Worm (Caenorhabditis elegans) whole organism, L4/young adult: ENCODE results near the gene tsp-11.
A peak's percentile ranks its signal among the peaks of the same experiment; 100 is the strongest.

Experiments used
- W03F9.2 ChIP-seq: fragments of 150-350 bp; optimal IDR thresholded peaks from 2 replicates; lab custom pipeline; 2014; ENCODE audit warnings: missing biosample characterization, missing genetic modification characterization
- dao-5 ChIP-seq: sonication (generic microtip); optimal IDR thresholded peaks from 2 replicates; lab custom pipeline; 2016; ENCODE audit warnings: missing genotype, missing genetic modification characterization, moderate library complexity, missing compliant biosample characterization
- him-1 ChIP-seq: sonication (generic microtip); optimal IDR thresholded peaks from 2 replicates; lab custom pipeline; 2016; ENCODE audit warnings: missing genotype, missing genetic modification reagents, missing genetic modification characterization, missing compliant biosample characterization

tsp-11 gene

DNA sequence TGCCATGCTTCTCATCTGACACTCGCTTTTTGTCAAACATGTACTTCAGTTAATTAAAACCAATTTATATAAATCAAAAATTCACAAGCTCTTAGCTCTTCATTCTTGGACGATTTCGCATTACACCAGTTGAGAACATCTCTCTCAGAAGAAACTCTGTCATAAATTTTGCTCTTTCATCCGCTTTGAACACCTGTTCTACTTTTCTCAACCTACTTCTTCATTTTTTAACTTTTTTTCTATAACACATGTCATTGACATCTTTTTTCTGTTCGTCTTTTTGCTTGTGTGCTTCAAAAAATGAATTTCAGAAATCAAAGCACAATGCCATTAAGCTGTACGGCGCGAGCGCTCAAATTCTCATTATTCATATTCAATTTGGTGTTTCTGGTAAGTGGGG lies at the start of gene tsp-11:
Gene tsp-11 (plus strand): TSS at position 301 of the 400 bp plus-strand sequence.
- TF ChIP-seq him-1 (tag; lab: Kevin White, UChicago) (no peak), dao-5 (no peak), W03F9.2 (tag; lab: Kevin White, UChicago) (no peak)

DNA sequence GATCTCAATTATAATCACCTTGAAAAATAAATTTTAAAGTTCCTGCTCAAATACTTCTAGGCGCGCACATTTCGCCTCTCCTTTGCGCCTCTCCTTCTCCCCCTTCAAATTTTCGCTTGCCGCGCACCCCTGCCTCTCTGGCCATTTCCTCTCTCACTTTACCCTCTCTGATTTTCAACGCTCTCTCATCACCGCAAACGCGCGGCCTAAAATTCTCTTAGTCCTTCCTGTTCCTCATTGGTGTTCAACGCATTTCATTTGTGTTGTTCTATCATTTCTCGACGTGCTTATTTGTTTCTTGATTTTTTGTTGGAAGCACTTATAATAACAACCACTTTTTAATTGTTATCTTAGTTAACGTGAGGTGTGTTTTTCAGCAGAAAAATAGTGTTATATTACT lies 49.1 kb upstream of the tsp-11 start, which contains the start of gene C25A11.2:
Gene C25A11.2 (plus strand): TSS at position 238 of the 400 bp plus-strand sequence.
- no peak for TF ChIP-seq him-1 (tag; lab: Kevin White, UChicago)
- no peak for TF ChIP-seq dao-5
- TF ChIP-seq W03F9.2 (tag; lab: Kevin White, UChicago), result no peak

DNA sequence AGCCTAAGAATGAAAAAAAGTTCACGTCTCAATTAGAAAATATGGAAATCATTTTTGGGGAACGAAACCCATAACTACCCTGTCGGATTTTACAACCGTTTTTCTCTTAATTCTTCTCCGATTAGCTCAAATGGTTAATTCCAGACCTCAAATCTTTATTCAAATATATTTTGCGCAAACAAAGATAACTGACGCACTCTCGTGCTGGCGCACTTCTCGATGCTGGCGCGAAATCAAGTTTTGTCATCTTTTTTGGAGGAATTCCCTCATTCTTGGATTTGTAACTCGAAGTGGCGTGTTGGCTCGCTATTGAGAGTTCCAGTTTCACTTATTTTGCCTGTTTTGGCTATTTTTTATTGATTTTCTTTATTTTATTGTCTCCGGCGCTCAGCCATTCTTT lies 45.4 kb upstream of the tsp-11 start:
- TF ChIP-seq him-1 (tag; lab: Kevin White, UChicago) (no peak), dao-5 (no peak), W03F9.2 (tag; lab: Kevin White, UChicago) (no peak)

DNA sequence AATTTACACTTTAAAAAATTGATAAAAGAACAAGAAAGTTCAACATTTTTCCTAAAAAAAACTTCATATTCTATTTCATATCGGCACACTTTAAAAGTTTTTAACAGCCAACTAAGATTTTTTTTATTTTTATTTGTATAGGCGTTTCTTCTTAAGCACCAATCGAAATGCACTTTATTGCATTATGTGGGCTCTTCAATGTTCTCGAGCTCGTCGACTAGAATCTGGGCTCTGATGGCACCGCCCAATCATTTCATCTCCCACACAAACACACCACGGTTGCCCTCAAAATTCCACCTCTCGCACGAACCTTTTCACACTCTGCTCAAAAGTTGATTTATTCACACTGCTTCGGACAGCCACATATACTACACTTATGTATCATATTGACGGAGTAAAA lies 25.6 kb upstream of the tsp-11 start, which contains the start of gene B0563.6:
Gene B0563.6 (plus strand): TSS at position 301 of the 400 bp plus-strand sequence.
- TF ChIP-seq him-1 (tag; lab: Kevin White, UChicago) (no peak), dao-5 (no peak), W03F9.2 (tag; lab: Kevin White, UChicago) (no peak)

DNA sequence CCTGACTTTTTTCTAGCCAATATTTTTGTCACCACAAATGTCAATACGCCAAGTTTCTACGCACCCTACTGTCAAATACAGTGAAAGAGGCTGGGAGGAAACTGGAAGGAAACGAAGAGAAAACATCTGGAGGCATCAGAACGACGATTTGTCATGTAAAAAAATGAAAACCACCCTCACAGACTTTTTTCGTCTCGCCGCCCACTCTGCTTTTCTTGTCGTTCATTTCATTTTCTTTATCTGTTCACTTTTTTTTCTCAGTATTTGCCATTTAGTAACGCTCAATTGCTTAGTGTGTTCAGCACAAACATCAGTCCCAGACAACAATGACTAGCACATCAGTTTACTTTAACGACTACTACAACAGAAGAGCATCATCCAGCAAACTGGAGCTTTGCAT lies 17.1 kb upstream of the tsp-11 start, which contains the start of gene B0563.5:
Gene B0563.5 (plus strand): TSS at position 301 of the 400 bp plus-strand sequence.
- no peak for TF ChIP-seq dao-5
- no peak for TF ChIP-seq W03F9.2 (tag; lab: Kevin White, UChicago)
- no peak for TF ChIP-seq him-1 (tag; lab: Kevin White, UChicago)

DNA sequence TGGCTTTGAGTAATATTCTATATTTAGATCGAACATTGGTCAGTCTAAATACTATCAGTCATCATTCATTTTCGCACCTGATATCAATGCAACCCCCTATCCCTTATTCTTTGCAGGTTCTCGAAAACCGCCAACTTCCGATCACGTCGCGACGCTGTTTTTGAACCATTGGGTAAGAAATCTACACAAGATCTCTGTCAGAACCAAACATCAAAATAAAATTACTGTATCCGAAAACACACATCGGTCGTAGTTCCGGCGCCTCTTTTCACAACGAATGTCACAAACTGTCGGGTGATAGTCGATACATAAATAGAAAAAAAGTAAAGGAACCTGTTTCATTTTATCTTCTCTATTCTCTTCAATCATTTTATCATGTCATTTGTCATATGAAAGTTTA lies 16.0 kb upstream of the tsp-11 start:
- TF ChIP-seq W03F9.2 (tag; lab: Kevin White, UChicago), result no peak
- no peak for TF ChIP-seq him-1 (tag; lab: Kevin White, UChicago)
- no peak for TF ChIP-seq dao-5

DNA sequence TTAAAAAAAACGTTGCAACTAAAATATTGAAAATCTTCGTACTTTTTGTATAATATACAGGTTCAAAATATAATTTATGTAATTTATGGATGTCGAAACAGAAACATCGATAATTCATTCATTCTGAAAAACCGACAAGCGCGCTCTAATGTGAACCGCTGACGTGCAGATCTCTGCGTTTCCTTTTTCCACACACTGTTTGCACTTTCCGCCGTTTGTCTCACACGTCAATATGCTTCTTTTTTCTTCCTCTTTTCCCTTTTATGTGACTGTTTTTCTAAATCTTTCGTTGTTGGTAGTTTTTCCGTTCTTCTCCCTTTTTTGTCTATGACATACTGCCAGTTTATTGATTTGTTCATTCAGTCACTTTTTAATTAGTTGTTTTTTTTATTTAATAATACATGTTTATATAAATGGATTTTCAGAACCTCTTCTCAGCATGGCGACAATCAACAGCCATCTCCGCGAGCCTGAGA lies 12.7 kb upstream of the tsp-11 start, which contains the start of gene tmbi-4:
Gene tmbi-4 (plus strand): TSS at position 426 of the 476 bp plus-strand sequence.
- peak; percentile 28 for TF ChIP-seq W03F9.2 (tag; lab: Kevin White, UChicago)
- TF ChIP-seq him-1 (tag; lab: Kevin White, UChicago), result no peak

DNA sequence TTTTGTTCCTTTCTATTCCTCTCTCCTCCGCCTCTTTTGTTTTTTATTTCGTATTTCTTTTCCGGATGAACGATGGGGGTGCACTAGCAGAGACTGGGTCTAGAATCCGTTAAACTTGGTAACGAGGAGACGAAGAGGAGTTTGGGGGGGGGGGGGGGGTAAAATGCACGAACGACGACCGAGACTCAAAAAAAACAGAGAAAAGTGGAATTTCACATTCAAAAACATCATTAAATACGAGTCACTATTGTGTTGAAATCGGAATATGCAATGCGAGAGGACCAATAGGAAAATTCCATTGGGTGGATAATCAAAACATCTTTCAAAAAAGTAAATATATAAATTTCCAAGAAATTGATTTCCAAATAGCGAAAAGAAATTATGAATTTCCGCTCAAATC lies 8.7 kb upstream of the tsp-11 start, which contains the start of gene B0563.7:
Gene B0563.7 (minus strand): TSS at position 101 of the 400 bp plus-strand sequence.
- TF ChIP-seq him-1 (tag; lab: Kevin White, UChicago), result no peak
- TF ChIP-seq dao-5, result no peak
- no peak for TF ChIP-seq W03F9.2 (tag; lab: Kevin White, UChicago)

DNA sequence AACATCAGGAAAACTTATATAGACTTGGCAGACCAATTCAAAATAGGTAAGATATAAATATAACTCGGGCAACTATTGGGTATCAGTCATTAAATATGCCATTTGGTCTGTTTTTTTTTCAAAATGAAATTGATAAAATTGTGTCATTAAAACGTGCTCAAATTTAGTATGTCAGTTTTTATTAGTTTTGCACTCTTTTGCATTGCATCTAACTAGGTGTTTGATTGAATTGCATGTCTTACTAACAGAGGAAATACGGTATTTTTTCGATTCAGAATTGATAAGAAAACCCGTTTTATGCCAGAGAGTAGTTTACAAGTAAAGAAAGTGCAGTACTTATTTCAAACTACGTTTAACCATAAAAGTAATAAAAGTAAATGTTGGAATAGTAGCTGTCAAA lies 7.2 kb upstream of the tsp-11 start:
- TF ChIP-seq him-1 (tag; lab: Kevin White, UChicago), result no peak
- TF ChIP-seq W03F9.2 (tag; lab: Kevin White, UChicago), result no peak
- TF ChIP-seq dao-5, result no peak

DNA sequence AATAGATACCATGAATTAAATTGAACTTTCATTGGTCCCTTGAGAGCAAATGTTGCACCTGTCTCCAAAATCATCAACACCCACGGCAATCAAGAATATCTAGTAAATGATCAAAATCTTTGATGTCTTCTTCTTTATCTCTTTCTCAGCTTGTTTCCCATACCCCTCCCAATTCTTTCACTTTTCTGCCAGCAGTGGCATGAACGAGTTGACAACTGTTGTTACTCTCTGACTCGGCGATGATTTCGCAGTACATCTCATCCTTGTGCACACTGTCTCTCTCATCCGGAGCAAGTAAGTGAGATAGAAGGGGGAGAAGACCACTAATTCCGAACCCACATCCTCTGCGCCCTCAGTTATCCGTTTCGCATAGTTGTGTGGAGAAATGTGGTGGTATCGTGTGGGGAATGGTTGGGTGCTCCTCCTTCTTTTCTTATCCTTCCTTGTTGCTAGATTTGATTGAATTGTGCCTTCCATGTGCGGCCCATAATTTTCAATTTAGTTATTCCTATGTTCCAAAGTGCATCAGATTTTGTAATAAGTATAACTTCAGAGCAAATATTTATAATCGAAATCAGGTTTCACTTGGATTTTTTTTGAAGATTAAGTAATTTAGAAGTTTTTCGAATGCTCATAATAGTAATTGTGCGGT lies 1.6 kb upstream of the tsp-11 start:
- TF ChIP-seq him-1 (tag; lab: Kevin White, UChicago) (no peak), dao-5 (no peak), W03F9.2 (tag; lab: Kevin White, UChicago) (no peak)

DNA sequence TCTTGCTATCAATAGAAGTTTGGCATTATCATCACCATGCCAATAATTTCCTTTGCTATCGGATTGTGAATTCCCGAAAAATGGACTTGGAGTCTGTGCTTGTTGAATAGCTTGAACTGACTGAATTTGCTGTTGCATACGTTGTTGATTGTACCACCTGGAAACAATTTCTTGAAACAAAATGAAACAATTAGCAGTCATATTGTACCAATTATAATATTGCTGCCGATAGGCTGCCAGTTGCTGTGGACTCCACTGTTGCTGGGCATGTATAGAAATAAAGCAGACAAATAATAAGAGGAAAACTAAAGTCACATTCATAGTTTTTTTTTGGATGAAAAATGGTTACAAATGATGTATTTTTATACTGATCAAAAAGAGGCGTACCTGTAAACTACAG lies 4.0 kb downstream of the tsp-11 start, which contains the start of gene B0563.10:
Gene B0563.10 (minus strand): TSS at position 325 of the 400 bp plus-strand sequence.
- TF ChIP-seq W03F9.2 (tag; lab: Kevin White, UChicago), result no peak

DNA sequence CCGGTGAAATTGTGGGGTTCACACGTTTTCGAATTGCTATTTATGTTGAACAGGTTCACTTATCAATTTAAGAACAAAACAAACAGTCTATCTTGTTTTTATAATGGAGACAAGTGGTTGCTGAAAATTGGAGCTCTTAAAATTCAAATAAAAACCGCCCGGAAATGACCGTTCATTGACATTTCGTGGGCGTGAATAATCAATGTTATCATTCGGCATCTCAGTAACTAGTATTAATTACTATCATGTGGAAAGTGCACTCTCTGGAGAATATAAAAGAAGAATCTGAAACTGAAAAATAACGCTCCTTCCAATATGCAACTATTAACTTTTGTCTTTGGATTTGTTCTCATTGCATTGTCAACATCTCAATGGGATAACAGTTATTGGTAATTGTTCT lies 5.3 kb downstream of the tsp-11 start, which contains the start of gene B0563.9:
Gene B0563.9 (plus strand): TSS at position 301 of the 400 bp plus-strand sequence.
- TF ChIP-seq him-1 (tag; lab: Kevin White, UChicago) (no peak), W03F9.2 (tag; lab: Kevin White, UChicago) (no peak), dao-5 (no peak)

DNA sequence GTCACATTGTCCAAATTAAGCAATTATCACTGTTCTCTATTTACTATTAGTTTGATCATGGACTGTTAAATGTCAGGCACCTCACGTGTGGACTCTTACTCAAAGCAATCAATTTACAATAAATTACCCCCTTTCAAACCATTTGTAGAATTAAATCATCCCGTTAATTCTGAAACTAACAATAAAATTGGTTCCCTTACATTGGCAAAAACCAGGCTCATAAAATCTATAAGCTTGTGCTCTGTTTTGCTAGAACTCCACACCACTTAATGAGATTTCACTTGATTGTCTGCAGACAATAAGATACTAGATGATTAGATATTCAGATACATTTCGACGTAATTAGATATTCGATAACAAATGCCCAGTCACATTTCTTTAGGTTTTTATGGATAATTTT lies 7.1 kb downstream of the tsp-11 start:
- TF ChIP-seq dao-5 (no peak), him-1 (tag; lab: Kevin White, UChicago) (no peak), W03F9.2 (tag; lab: Kevin White, UChicago) (no peak)

DNA sequence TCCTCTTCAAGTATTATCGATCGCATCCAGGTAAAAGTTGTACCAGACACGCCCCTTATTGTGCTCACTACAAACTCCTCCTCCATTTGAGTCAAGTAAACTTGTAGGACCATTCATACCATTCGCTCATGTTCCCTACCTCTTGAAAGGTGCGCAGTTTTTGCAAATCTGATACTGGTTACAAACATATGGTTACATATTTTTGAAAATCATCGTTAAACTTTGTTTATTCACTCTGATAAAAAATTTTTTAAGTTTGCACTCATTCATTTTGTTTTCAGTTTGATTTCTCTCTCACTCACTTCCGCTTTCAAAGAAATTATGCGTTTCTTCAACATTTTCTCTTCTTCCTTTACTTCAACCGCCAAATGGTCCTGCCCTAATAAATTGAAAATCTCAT lies 8.3 kb downstream of the tsp-11 start, which contains the start of gene B0563.1:
Gene B0563.1 (plus strand): TSS at position 301 of the 400 bp plus-strand sequence.
- no peak for TF ChIP-seq W03F9.2 (tag; lab: Kevin White, UChicago)
- TF ChIP-seq him-1 (tag; lab: Kevin White, UChicago), result no peak
